Worm (Caenorhabditis elegans): Measurements from ENCODE around the gene bath-33.

Gene bath-33

DNA sequence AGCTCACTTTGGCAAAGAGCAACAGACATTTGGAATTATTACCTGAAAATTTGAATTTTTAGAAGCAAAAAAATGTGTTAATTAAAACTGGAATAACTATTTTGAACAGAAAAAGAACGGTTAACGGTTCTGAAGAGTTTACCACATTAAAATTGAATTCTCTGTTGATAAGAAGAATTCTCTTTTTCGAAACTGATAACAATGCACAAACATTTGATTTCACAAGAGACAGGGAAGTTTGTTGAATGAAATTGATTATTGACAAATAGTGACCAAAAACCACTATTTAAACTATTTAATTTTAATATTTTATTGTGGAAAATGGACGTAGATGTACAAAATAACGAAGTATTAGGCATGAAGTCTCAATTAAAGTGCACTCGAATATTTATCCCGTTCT lies 1.6 kb upstream of the bath-33 start:
- TF ChIP-seq lin-15B (tag; optimal IDR thresholded peaks at IDR 0.05) (no peak), pha-4 (tag; optimal IDR thresholded peaks at IDR 0.05) (peak; percentile 67), pqm-1 (tag; optimal IDR thresholded peaks at IDR 0.05) (peak; percentile 19), elt-2 (tag; optimal IDR thresholded peaks at IDR 0.05) (peak; percentile 82)

DNA sequence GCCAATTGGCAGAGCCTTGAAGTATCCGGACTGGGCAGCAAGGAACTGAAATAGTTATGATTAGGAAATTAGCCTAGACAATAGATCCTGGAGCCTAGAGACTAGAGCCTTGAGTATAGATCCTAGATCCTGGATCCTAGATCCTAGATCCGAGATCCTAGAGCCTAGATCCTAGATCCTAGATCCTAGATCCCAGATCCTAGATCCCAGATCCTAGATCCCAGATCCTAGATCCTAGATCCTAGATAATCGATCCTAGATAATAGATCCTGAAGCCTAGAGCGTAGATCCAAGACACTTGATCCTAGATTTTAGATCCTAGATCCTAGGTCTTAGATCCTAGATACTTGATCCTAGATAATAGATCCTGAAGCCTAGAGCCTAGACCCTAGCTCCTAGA lies 969 bp downstream of the bath-33 start:
- TF ChIP-seq hmg-11 (tag; optimal IDR thresholded peaks at IDR 0.05), result no peak

DNA sequence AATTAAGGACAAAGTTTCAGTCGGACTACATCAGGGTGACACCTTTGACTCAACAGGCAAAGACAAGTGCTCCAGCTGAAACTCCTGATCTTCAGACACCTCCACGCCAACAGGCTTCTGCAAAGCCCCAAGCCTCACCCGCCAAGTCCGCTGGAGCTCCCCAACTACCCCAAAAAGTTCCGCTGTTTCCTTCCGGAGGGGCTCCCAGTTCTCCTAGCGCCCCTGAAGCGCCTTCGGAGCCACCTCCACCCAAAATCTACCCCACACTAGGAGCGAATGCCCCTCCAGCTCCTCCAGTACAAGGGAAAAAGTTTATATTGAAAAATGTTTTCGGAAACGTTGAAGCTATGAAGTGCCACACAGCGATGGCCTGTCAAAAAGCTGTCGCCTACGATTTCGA lies 2.9 kb downstream of the bath-33 start:
- TF ChIP-seq zag-1 (tag; optimal IDR thresholded peaks at IDR 0.05) (no peak), elt-1 (tag; optimal IDR thresholded peaks at IDR 0.05) (no peak), nhr-12 (tag; optimal IDR thresholded peaks at IDR 0.05) (no peak), elt-2 (tag; optimal IDR thresholded peaks at IDR 0.05) (no peak), ZK546.5 (tag; optimal IDR thresholded peaks at IDR 0.05) (no peak), nhr-43 (tag; optimal IDR thresholded peaks at IDR 0.05; ENCODE audit: poor library complexity, severe bottlenecking) (no peak)

ce11 chrII:1601507-1601906 lies 4.5 kb downstream of the bath-33 start, which contains the start of gene bath-47:
Gene bath-47 (plus strand): TSS chrII:1601811.
- TF ChIP-seq pqm-1 (tag; optimal IDR thresholded peaks at IDR 0.05), result peak; percentile 36
- TF ChIP-seq elt-2 (tag; optimal IDR thresholded peaks at IDR 0.05), result peak; percentile 59
- TF ChIP-seq daf-12 (tag; optimal IDR thresholded peaks at IDR 0.05), result no peak

DNA sequence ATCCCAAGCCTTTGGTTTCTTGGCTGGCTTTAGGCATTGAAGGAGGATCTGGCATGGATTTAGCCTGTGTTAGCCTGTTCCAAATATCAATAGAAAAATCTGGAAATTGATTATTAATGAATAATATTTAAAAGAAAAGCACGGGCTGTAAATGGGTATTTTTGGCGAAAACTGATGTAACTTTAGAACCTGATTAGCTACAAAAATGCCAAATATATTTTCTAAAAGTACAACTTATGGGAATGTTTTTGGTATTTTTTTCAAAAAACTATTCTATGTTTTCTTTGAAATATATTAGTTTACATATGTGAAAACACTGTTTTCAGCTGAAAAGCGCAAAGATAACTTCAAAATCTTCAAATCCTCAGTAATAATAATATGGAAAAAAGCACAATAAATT lies 5.3 kb downstream of the bath-33 start, which contains the start of gene bath-26:
TSS of gene bath-26 (minus strand) at position 101 of the 400 bp plus-strand sequence.
- no peak for TF ChIP-seq fos-1 (tag; optimal IDR thresholded peaks at IDR 0.05)
- no peak for TF ChIP-seq ama-1 (optimal IDR thresholded peaks at IDR 0.05)
- TF ChIP-seq pqm-1 (tag; optimal IDR thresholded peaks at IDR 0.05), result no peak
- TF ChIP-seq elt-2 (tag; optimal IDR thresholded peaks at IDR 0.05), result no peak
- TF ChIP-seq ztf-4 (tag; optimal IDR thresholded peaks at IDR 0.05), result no peak
- TF ChIP-seq aly-2 (tag; optimal IDR thresholded peaks at IDR 0.05), result no peak
- no peak for TF ChIP-seq hmg-11 (tag; optimal IDR thresholded peaks at IDR 0.05)
- no peak for TF ChIP-seq lsy-12 (tag; optimal IDR thresholded peaks at IDR 0.05)
- TF ChIP-seq nhr-237 (tag; optimal IDR thresholded peaks at IDR 0.05), result no peak
- TF ChIP-seq skn-1 (tag; optimal IDR thresholded peaks at IDR 0.05), result no peak
- no peak for TF ChIP-seq R02D3.7 (tag; optimal IDR thresholded peaks at IDR 0.05)
- TF ChIP-seq sea-2 (GFP tag; optimal IDR thresholded peaks at IDR 0.05), result no peak
- TF ChIP-seq fkh-10 (GFP tag; optimal IDR thresholded peaks at IDR 0.05), result no peak
- no peak for TF ChIP-seq snpc-4 (tag; optimal IDR thresholded peaks at IDR 0.05)
- TF ChIP-seq elt-1 (tag; optimal IDR thresholded peaks at IDR 0.05), result no peak
- no peak for TF ChIP-seq nhr-67 (tag; optimal IDR thresholded peaks at IDR 0.05)
- TF ChIP-seq ceh-82 (tag; optimal IDR thresholded peaks at IDR 0.05), result no peak

ce11 chrII:1597101-1598088 lies 8.6 kb downstream of the bath-33 start, which contains the start of gene bath-46:
Gene bath-46 (plus strand): TSS chrII:1597906.
- TF ChIP-seq tbx-2 (tag; optimal IDR thresholded peaks at IDR 0.05), result no peak
- TF ChIP-seq jun-1 (tag; optimal IDR thresholded peaks at IDR 0.05), result no peak
- TF ChIP-seq pqm-1 (tag; optimal IDR thresholded peaks at IDR 0.05), result peak; percentile 49
- TF ChIP-seq fkh-10 (GFP tag; optimal IDR thresholded peaks at IDR 0.05), result no peak
- no peak for TF ChIP-seq elt-3 (tag; optimal IDR thresholded peaks at IDR 0.05)
- no peak for TF ChIP-seq elt-1 (tag; optimal IDR thresholded peaks at IDR 0.05)
- TF ChIP-seq lin-39 (tag; optimal IDR thresholded peaks at IDR 0.05), result no peak
- TF ChIP-seq elt-2 (tag; optimal IDR thresholded peaks at IDR 0.05), result peak; percentile 73
- TF ChIP-seq skn-1 (tag; optimal IDR thresholded peaks at IDR 0.05), result no peak
- TF ChIP-seq eor-1 (tag; optimal IDR thresholded peaks at IDR 0.05), result no peak
- no peak for TF ChIP-seq aly-2 (tag; optimal IDR thresholded peaks at IDR 0.05)
- TF ChIP-seq nhr-67 (tag; optimal IDR thresholded peaks at IDR 0.05), result no peak
- no peak for TF ChIP-seq mml-1 (tag; optimal IDR thresholded peaks at IDR 0.05)
